Fruit fly (Drosophila melanogaster) whole organism, prepupa: Measurements from ENCODE around the gene CG10513.

Experiments
- Blimp-1 ChIP-seq: fragments of 200-800 bp; sonication (Bioruptor generic); optimal IDR thresholded peaks from 3 replicates; lab custom pipeline; 2017; ENCODE audit warnings: missing biosample characterization, missing genetic modification characterization, mild to moderate bottlenecking, moderate library complexity, missing genetic modification reagents
- CG10631 ChIP-seq: fragments of 200-800 bp; sonication (Bioruptor generic); optimal IDR thresholded peaks from 2 replicates; lab custom pipeline; 2016; ENCODE audit warnings: missing biosample characterization, missing genetic modification characterization
- CG10669 ChIP-seq: fragments of 200-800 bp; sonication (Bioruptor generic); optimal IDR thresholded peaks from 3 replicates; lab custom pipeline; 2018; ENCODE audit warnings: missing biosample characterization, mild to moderate bottlenecking, missing genetic modification characterization, moderate library complexity
- CG11294 ChIP-seq: fragments of 200-800 bp; sonication (Bioruptor generic); IDR thresholded peaks from 2 replicates; pipeline ENCODE4 v1.3.6; 2022; ENCODE audit warnings: missing biosample characterization, missing genetic modification characterization
- CG11902 ChIP-seq: fragments of 200-800 bp; sonication (Bioruptor generic); optimal IDR thresholded peaks from 3 replicates; lab custom pipeline; 2016; ENCODE audit warnings: missing biosample characterization, missing genetic modification characterization
- CG15336 ChIP-seq: fragments of 200-800 bp; sonication (Bioruptor generic); IDR thresholded peaks from 2 replicates; pipeline ENCODE4 v1.3.6; 2022; ENCODE audit warnings: missing biosample characterization, missing genetic modification characterization
- CG1621 ChIP-seq: fragments of 200-800 bp; sonication (Bioruptor generic); optimal IDR thresholded peaks from 3 replicates; lab custom pipeline; 2018; ENCODE audit warnings: missing biosample characterization, mild to moderate bottlenecking, missing genetic modification characterization
- CG31627 ChIP-seq: fragments of 200-800 bp; sonication (Bioruptor generic); optimal IDR thresholded peaks from 3 replicates; lab custom pipeline; 2016; ENCODE audit warnings: missing biosample characterization, missing genetic modification characterization
- CG32006 ChIP-seq: fragments of 200-800 bp; sonication (Bioruptor generic); optimal IDR thresholded peaks from 3 replicates; lab custom pipeline; 2017; ENCODE audit warnings: missing biosample characterization, mild to moderate bottlenecking, missing genetic modification characterization
- CG34406 ChIP-seq: fragments of 200-800 bp; sonication (Bioruptor generic); optimal IDR thresholded peaks from 3 replicates; lab custom pipeline; 2016; ENCODE audit warnings: missing biosample characterization, missing genetic modification characterization
- CG3919 ChIP-seq: fragments of 200-800 bp; sonication (Bioruptor generic); optimal IDR thresholded peaks from 3 replicates; lab custom pipeline; 2016; ENCODE audit warnings: missing biosample characterization, missing genetic modification characterization
- CG6163 ChIP-seq: fragments of 200-800 bp; sonication (Bioruptor generic); IDR thresholded peaks from 3 replicates; pipeline ENCODE4 v1.3.6; 2022; ENCODE audit warnings: missing biosample characterization, missing genetic modification characterization
- CG6276 ChIP-seq: fragments of 200-800 bp; sonication (Bioruptor generic); optimal IDR thresholded peaks from 2 replicates; lab custom pipeline; 2017; ENCODE audit warnings: missing biosample characterization, mild to moderate bottlenecking, missing genetic modification characterization
- CG6792 ChIP-seq: fragments of 200-800 bp; sonication (Bioruptor generic); optimal IDR thresholded peaks from 3 replicates; lab custom pipeline; 2016; ENCODE audit warnings: missing biosample characterization, missing genetic modification characterization
- CG6808 ChIP-seq: fragments of 200-800 bp; sonication (Bioruptor generic); optimal IDR thresholded peaks from 3 replicates; lab custom pipeline; 2017; ENCODE audit warnings: missing biosample characterization, missing genetic modification characterization, mild to moderate bottlenecking, moderate library complexity, missing genetic modification reagents
- CG7368 ChIP-seq: fragments of 200-800 bp; sonication (Bioruptor generic); optimal IDR thresholded peaks from 3 replicates; lab custom pipeline; 2016; ENCODE audit warnings: missing biosample characterization, missing genetic modification characterization
- CG8632 ChIP-seq: fragments of 200-800 bp; sonication (Bioruptor generic); optimal IDR thresholded peaks from 3 replicates; lab custom pipeline; 2016; ENCODE audit warnings: missing biosample characterization, missing genetic modification characterization
- CG9139 ChIP-seq: fragments of 200-800 bp; sonication (Bioruptor generic); optimal IDR thresholded peaks from 3 replicates; lab custom pipeline; 2017; ENCODE audit warnings: missing biosample characterization, mild to moderate bottlenecking, missing genetic modification characterization
- Eip75B ChIP-seq: fragments of 200-800 bp; sonication (Bioruptor generic); optimal IDR thresholded peaks from 3 replicates; lab custom pipeline; 2016; ENCODE audit warnings: missing biosample characterization, missing genetic modification characterization
- Ets21C ChIP-seq: fragments of 200-800 bp; sonication (Bioruptor generic); optimal IDR thresholded peaks from 3 replicates; lab custom pipeline; 2016; ENCODE audit warnings: missing biosample characterization, missing genetic modification characterization
- Ets96B ChIP-seq: fragments of 200-800 bp; optimal IDR thresholded peaks from 2 replicates; lab custom pipeline; 2019; ENCODE audit warnings: missing biosample characterization, mild to moderate bottlenecking, missing genetic modification characterization, moderate library complexity
- Gug ChIP-seq: fragments of 200-800 bp; sonication (Bioruptor generic); IDR thresholded peaks from 2 replicates; pipeline ENCODE4 v1.3.6; 2022; ENCODE audit warnings: missing biosample characterization, missing genetic modification characterization
- Hr38 ChIP-seq: sonication (Bioruptor generic); optimal IDR thresholded peaks from 2 replicates; lab custom pipeline; 2016; ENCODE audit warnings: missing biosample characterization, missing genetic modification characterization
- Hr39 ChIP-seq: fragments of 200-800 bp; sonication (Bioruptor generic); optimal IDR thresholded peaks from 2 replicates; lab custom pipeline; 2016; ENCODE audit warnings: missing biosample characterization, missing genetic modification characterization
- Hr4 ChIP-seq: fragments of 200-800 bp; sonication (Bioruptor generic); optimal IDR thresholded peaks from 3 replicates; lab custom pipeline; 2016; ENCODE audit warnings: missing biosample characterization, missing genetic modification characterization
- Lpt ChIP-seq: fragments of 200-800 bp; sonication (Bioruptor generic); optimal IDR thresholded peaks from 3 replicates; lab custom pipeline; 2016; ENCODE audit warnings: missing biosample characterization, missing genetic modification characterization
- Met ChIP-seq: fragments of 200-800 bp; sonication (Bioruptor generic); optimal IDR thresholded peaks from 3 replicates; lab custom pipeline; 2016; ENCODE audit warnings: missing biosample characterization, missing genetic modification characterization
- OdsH ChIP-seq: fragments of 200-800 bp; sonication (Bioruptor generic); optimal IDR thresholded peaks from 3 replicates; lab custom pipeline; 2016; ENCODE audit warnings: missing biosample characterization, missing genetic modification characterization
- Smox ChIP-seq: fragments of 200-800 bp; sonication (Bioruptor generic); optimal IDR thresholded peaks from 3 replicates; lab custom pipeline; 2016; ENCODE audit warnings: missing biosample characterization, missing genetic modification characterization
- Sox102F ChIP-seq: fragments of 200-800 bp; sonication (Bioruptor generic); optimal IDR thresholded peaks from 2 replicates; lab custom pipeline; 2016; ENCODE audit warnings: missing biosample characterization, mild to moderate bottlenecking, missing genetic modification characterization
- Sox14 ChIP-seq: fragments of 200-800 bp; sonication (Bioruptor generic); optimal IDR thresholded peaks from 3 replicates; lab custom pipeline; 2016; ENCODE audit warnings: missing biosample characterization, missing genetic modification characterization
- Sox15 ChIP-seq: fragments of 200-800 bp; sonication (Bioruptor generic); optimal IDR thresholded peaks from 3 replicates; lab custom pipeline; 2016; ENCODE audit warnings: missing biosample characterization, missing genetic modification characterization
- achi ChIP-seq: fragments of 200-800 bp; sonication (Bioruptor generic); optimal IDR thresholded peaks from 3 replicates; lab custom pipeline; 2016; ENCODE audit warnings: missing biosample characterization, missing genetic modification characterization
- acj6 ChIP-seq: fragments of 200-800 bp; sonication (Bioruptor generic); optimal IDR thresholded peaks from 3 replicates; lab custom pipeline; 2016; ENCODE audit warnings: missing biosample characterization, missing genetic modification characterization
- cyc ChIP-seq: fragments of 200-800 bp; sonication (Bioruptor generic); optimal IDR thresholded peaks from 3 replicates; lab custom pipeline; 2016; ENCODE audit warnings: missing biosample characterization, missing genetic modification characterization
- eg ChIP-seq: fragments of 200-800 bp; sonication (Bioruptor generic); IDR thresholded peaks from 3 replicates; pipeline ENCODE4 v1.3.6; 2022; ENCODE audit warnings: missing biosample characterization, missing genetic modification characterization
- fd59A ChIP-seq: fragments of 200-800 bp; sonication (Bioruptor generic); optimal IDR thresholded peaks from 2 replicates; lab custom pipeline; 2017; ENCODE audit warnings: missing biosample characterization, mild to moderate bottlenecking, missing genetic modification characterization, missing genetic modification reagents
- fd85E ChIP-seq: fragments of 200-800 bp; sonication (Bioruptor generic); optimal IDR thresholded peaks from 3 replicates; lab custom pipeline; 2016; ENCODE audit warnings: missing biosample characterization, missing genetic modification characterization
- fkh ChIP-seq: fragments of 200-800 bp; sonication (Bioruptor generic); optimal IDR thresholded peaks from 3 replicates; lab custom pipeline; 2017; ENCODE audit warnings: missing biosample characterization, mild to moderate bottlenecking, missing genetic modification characterization, moderate library complexity
- spab ChIP-seq: fragments of 200-800 bp; sonication (Bioruptor generic); optimal IDR thresholded peaks from 2 replicates; lab custom pipeline; 2017; ENCODE audit warnings: missing biosample characterization, mild to moderate bottlenecking, missing genetic modification characterization, missing genetic modification reagents
- svp ChIP-seq: fragments of 200-800 bp; sonication (Bioruptor generic); peaks from one replicate; lab custom pipeline; 2016; ENCODE audit warnings: missing biosample characterization, missing genetic modification characterization

CG10513 gene

DNA sequence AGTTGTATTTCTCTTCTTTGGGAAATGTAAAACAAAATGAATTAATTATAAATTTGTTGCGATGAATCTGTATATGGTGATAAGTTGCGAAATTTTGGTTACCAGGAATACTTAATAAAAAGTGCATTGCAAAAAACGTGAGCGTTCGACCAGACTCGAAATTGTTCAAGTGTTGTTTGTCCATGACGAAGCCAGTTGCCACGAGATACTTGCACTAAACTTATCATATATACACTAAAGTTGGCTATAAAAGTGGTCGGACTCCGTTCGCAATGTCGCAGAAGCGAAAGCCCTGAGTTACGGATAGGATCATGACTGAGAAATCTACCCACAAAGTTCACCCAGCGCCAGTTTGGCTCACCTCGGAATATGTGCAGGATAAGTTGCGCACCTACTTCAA, 3.5 kb downstream of the CG10513 start, which contains the start of gene CG11878:
CG11878 (plus strand) TSS at position 301 of the 400 bp plus-strand sequence.
- TF ChIP-seq CG6276, result no peak
- TF ChIP-seq CG6792 (GFP tag; lab: Kevin White, UChicago), result no peak
- no peak for TF ChIP-seq Hr39
- TF ChIP-seq CG15336 (GFP tag; lab: Robert Waterston, UW), result no peak
- no peak for TF ChIP-seq Ets96B
- TF ChIP-seq CG3919 (GFP tag; lab: Kevin White, UChicago), result no peak
- no peak for TF ChIP-seq CG11902 (GFP tag; lab: Kevin White, UChicago)
- no peak for TF ChIP-seq CG11294 (GFP tag; lab: Robert Waterston, UW)
- TF ChIP-seq CG34406, result no peak
- no peak for TF ChIP-seq Hr4 (GFP tag; lab: Kevin White, UChicago)
- TF ChIP-seq acj6 (GFP tag; lab: Kevin White, UChicago), result no peak
- no peak for TF ChIP-seq Lpt
- no peak for TF ChIP-seq Sox14
- TF ChIP-seq svp, result no peak
- TF ChIP-seq CG10631 (GFP tag; lab: Kevin White, UChicago), result no peak
- TF ChIP-seq Gug (GFP tag; lab: Robert Waterston, UW), result no peak

DNA sequence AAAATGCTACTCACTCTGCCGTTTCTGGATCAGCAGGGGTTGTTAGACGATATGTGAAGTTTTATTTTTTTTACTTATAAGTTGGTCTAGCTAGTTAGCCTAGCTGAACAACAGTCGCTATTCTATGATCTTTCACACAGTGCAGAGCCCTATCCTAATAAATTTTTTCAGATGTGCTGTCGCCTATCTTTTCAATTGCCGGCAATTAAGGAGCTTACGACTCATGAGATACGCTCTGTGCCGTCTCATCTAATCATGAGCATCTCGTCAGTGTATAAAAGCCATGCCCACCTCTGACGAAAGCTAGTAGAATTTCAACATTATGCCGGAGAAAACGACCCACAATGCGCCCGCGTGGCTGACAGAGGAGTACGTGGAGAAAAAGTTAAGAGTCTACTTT, 7.1 kb downstream of the CG10513 start, which contains the start of the genes CG11889 and CG11891:
CG11889 (plus strand) TSS at position 301 of the 400 bp plus-strand sequence.
CG11891 (plus strand) TSS at position 301 of the 400 bp plus-strand sequence.
- TF ChIP-seq CG11902 (GFP tag; lab: Kevin White, UChicago) (no peak), fd85E (no peak), CG3919 (GFP tag; lab: Kevin White, UChicago) (no peak), CG34406 (no peak), Hr4 (GFP tag; lab: Kevin White, UChicago) (no peak), Eip75B (GFP tag; lab: Kevin White, UChicago) (no peak), Ets21C (GFP tag; lab: Kevin White, UChicago) (no peak), CG32006 (GFP tag; lab: Kevin White, UChicago) (no peak), Gug (GFP tag; lab: Robert Waterston, UW) (no peak), CG8632 (GFP tag; lab: Kevin White, UChicago) (no peak), OdsH (no peak), CG6163 (GFP tag; lab: Robert Waterston, UW) (no peak)

DNA sequence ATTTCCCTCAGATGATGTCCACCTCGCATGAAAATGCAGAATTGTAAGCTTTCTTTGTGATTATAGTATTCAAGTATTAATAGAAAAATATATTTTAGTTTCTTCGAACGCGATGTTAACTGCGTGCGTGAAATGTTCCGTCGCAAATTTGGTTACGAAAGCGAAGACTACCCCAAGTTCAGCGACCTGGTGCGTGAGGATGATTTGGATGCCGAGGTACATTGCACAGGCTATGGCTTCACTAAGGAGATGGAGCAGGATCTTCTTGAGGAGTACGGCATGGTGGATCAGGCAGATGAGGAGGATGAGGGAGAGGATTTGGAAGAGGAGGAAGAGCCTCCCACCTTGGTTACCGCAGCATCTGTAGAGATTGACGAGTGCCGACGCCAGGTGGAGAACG, 10.3 kb downstream of the CG10513 start:
- TF ChIP-seq CG6163 (GFP tag; lab: Robert Waterston, UW) (no peak), fd59A (GFP tag; lab: Kevin White, UChicago) (no peak), Gug (GFP tag; lab: Robert Waterston, UW) (no peak), OdsH (no peak), cyc (GFP tag; lab: Kevin White, UChicago) (no peak), Hr4 (GFP tag; lab: Kevin White, UChicago) (no peak), Smox (no peak), Sox102F (GFP tag; lab: Kevin White, UChicago) (no peak), Blimp-1 (no peak), eg (GFP tag; lab: Robert Waterston, UW) (no peak), Lpt (no peak), CG8632 (GFP tag; lab: Kevin White, UChicago) (no peak), CG7368 (GFP tag; lab: Kevin White, UChicago) (no peak), CG15336 (GFP tag; lab: Robert Waterston, UW) (no peak), CG9139 (no peak), spab (GFP tag; lab: Kevin White, UChicago) (no peak), Ets21C (GFP tag; lab: Kevin White, UChicago) (no peak), Sox14 (no peak)

- TF ChIP-seq CG1621 (tag; lab: Kevin White, UChicago) (peak; percentile 33), Gug (GFP tag; lab: Robert Waterston, UW) (no peak), achi (GFP tag; lab: Kevin White, UChicago) (peak; percentile 45), fd59A (GFP tag; lab: Kevin White, UChicago) (no peak), cyc (GFP tag; lab: Kevin White, UChicago) (no peak), fkh (GFP tag; lab: Kevin White, UChicago) (no peak), CG3919 (GFP tag; lab: Kevin White, UChicago) (no peak), CG10669 (GFP tag; lab: Kevin White, UChicago) (no peak), Met (GFP tag; lab: Kevin White, UChicago) (no peak), Sox15 (GFP tag; lab: Kevin White, UChicago) (no peak), CG6808 (GFP tag; lab: Kevin White, UChicago) (no peak), CG31627 (GFP tag; lab: Kevin White, UChicago) (no peak), Hr38 (GFP tag; lab: Kevin White, UChicago) (no peak), CG15336 (GFP tag; lab: Robert Waterston, UW) (peak; percentile 31; the same call in 1 of the 2 replicates), Smox (no peak), Blimp-1 (no peak), Hr39 (no peak)
Measured at dm6 chr3R:25265589-25266201, 11.3 kb downstream of the CG10513 start, which contains the start of the genes GlnRS and RIOK2. GlnRS (minus strand) TSS chr3R:25265721. RIOK2 (plus strand) TSS chr3R:25265844.
